Worm (Caenorhabditis elegans) whole organism, L2 larva: ENCODE data around the gene EGAP9.4.

Experiments
- F13H6.1 ChIP-seq: sonication (generic microtip); optimal IDR thresholded peaks from 2 replicates; lab custom pipeline; 2016; ENCODE audit warnings: missing genetic modification characterization, missing compliant biosample characterization
- R02D3.7 ChIP-seq: fragments of 150-350 bp; optimal IDR thresholded peaks from 2 replicates; lab custom pipeline; 2014; ENCODE audit warnings: missing biosample characterization, missing genetic modification characterization
- Y55F3AM.14 ChIP-seq: fragments of 200-800 bp; sonication (Bioruptor generic); optimal IDR thresholded peaks from 2 replicates; lab custom pipeline; 2018; ENCODE audit warnings: mild to moderate bottlenecking, missing genetic modification characterization, missing compliant biosample characterization
- ZK546.5 ChIP-seq: sonication (generic microtip); optimal IDR thresholded peaks from 2 replicates; lab custom pipeline; 2017; ENCODE audit warnings: missing biosample characterization, missing genetic modification characterization
- ama-1 ChIP-seq: fragments of 150-350 bp; optimal IDR thresholded peaks from 2 replicates; lab custom pipeline; 2018; ENCODE audit warnings: inconsistent platforms
- ceh-82 ChIP-seq: fragments of 150-350 bp; optimal IDR thresholded peaks from 2 replicates; lab custom pipeline; 2014; ENCODE audit warnings: missing biosample characterization, missing genetic modification characterization
- crh-2 ChIP-seq: sonication (generic microtip); optimal IDR thresholded peaks from 2 replicates; lab custom pipeline; 2017; ENCODE audit warnings: missing biosample characterization, missing genetic modification characterization
- fos-1 ChIP-seq: fragments of 150-350 bp; optimal IDR thresholded peaks from 2 replicates; lab custom pipeline; 2014; ENCODE audit warnings: missing biosample characterization, missing genetic modification characterization
- gmeb-1 ChIP-seq: fragments of 150-350 bp; optimal IDR thresholded peaks from 2 replicates; lab custom pipeline; 2014; ENCODE audit warnings: missing biosample characterization, missing genetic modification characterization
- lin-13 ChIP-seq: fragments of 150-350 bp; optimal IDR thresholded peaks from 2 replicates; lab custom pipeline; 2014; ENCODE audit warnings: missing biosample characterization, missing genetic modification reagents, missing genetic modification characterization
- lsy-2 ChIP-seq, 2 experiments: fragments of 150-350 bp in 1 of 2; sonication (generic microtip) in 1 of 2; optimal IDR thresholded peaks; 2 replicates each; lab custom pipeline; 2014 to 2017; ENCODE audit warnings: missing biosample characterization in 2 of 2, missing genetic modification characterization in 2 of 2
- mdl-1 ChIP-seq, 2 experiments: fragments of 150-350 bp in 1 of 2; sonication (generic microtip) in 1 of 2; optimal IDR thresholded peaks; 2 replicates each; lab custom pipeline; 2017; ENCODE audit warnings: missing biosample characterization in 2 of 2, missing genetic modification characterization in 2 of 2
- nhr-11 ChIP-seq: fragments of 150-350 bp; optimal IDR thresholded peaks from 2 replicates; lab custom pipeline; 2014; ENCODE audit warnings: missing biosample characterization, missing genetic modification characterization
- nhr-129 ChIP-seq: fragments of 150-350 bp; optimal IDR thresholded peaks from 2 replicates; lab custom pipeline; 2014; ENCODE audit warnings: missing biosample characterization, missing genetic modification characterization
- nhr-21 ChIP-seq: fragments of 150-350 bp; optimal IDR thresholded peaks from 2 replicates; lab custom pipeline; 2014; ENCODE audit warnings: missing biosample characterization, missing genetic modification characterization
- nhr-23 ChIP-seq: fragments of 150-350 bp; optimal IDR thresholded peaks from 2 replicates; lab custom pipeline; 2014; ENCODE audit warnings: missing biosample characterization, missing genetic modification reagents, missing genetic modification characterization
- nhr-237 ChIP-seq: fragments of 150-350 bp; optimal IDR thresholded peaks from 2 replicates; lab custom pipeline; 2014; ENCODE audit warnings: missing biosample characterization, missing genetic modification characterization
- nhr-25 ChIP-seq: fragments of 150-350 bp; sonication (generic microtip); optimal IDR thresholded peaks from 3 replicates; lab custom pipeline; 2014; ENCODE audit warnings: missing biosample characterization, missing genetic modification characterization
- nhr-6 ChIP-seq: fragments of 150-350 bp; optimal IDR thresholded peaks from 2 replicates; lab custom pipeline; 2014; ENCODE audit warnings: missing biosample characterization, missing genetic modification characterization
- nhr-77 ChIP-seq: fragments of 150-350 bp; optimal IDR thresholded peaks from 2 replicates; lab custom pipeline; 2014; ENCODE audit warnings: missing biosample characterization, missing genetic modification characterization
- sma-3 ChIP-seq: sonication (generic microtip); optimal IDR thresholded peaks from 2 replicates; lab custom pipeline; 2016; ENCODE audit warnings: missing genetic modification reagents, missing genetic modification characterization, missing compliant biosample characterization
- sma-9 ChIP-seq, 2 experiments: fragments of 150-350 bp in 1 of 2; sonication (generic microtip) in 1 of 2; optimal IDR thresholded peaks; 2 replicates each; lab custom pipeline; 2014 to 2016; ENCODE audit warnings: missing genetic modification characterization in 2 of 2, mild to moderate bottlenecking in 1 of 2, missing biosample characterization in 1 of 2, missing compliant biosample characterization in 1 of 2, missing genetic modification reagents in 1 of 2, moderate library complexity in 1 of 2
- unc-55 ChIP-seq: fragments of 150-350 bp; sonication (generic microtip); optimal IDR thresholded peaks from 3 replicates; lab custom pipeline; 2014; ENCODE audit warnings: missing biosample characterization, missing genetic modification reagents, missing genetic modification characterization
- ztf-1 ChIP-seq: fragments of 200-800 bp; sonication (Bioruptor generic); conservative IDR thresholded peaks from 2 replicates; pipeline ENCODE4 v1.3.6; 2022; ENCODE audit warnings: missing genetic modification characterization, missing compliant biosample characterization
- ztf-11 ChIP-seq: sonication (generic microtip); optimal IDR thresholded peaks from 2 replicates; lab custom pipeline; 2017; ENCODE audit warnings: missing biosample characterization, missing genetic modification characterization

The EGAP9.4 gene

ce11 chrV:6541875-6542274 is 34.8 kb upstream of the EGAP9.4 start:
- TF ChIP-seq sma-9 (GFP tag; optimal IDR thresholded peaks at IDR 0.05; lab: Kevin White, UChicago) (peak; percentile 3), sma-9 (tag; optimal IDR thresholded peaks at IDR 0.05; lab: Kevin White, UChicago) (no peak), nhr-21 (tag; lab: Kevin White, UChicago) (peak; percentile 55), Y55F3AM.14 (GFP tag; lab: Kevin White, UChicago) (peak; percentile 25), ama-1 (no peak), nhr-129 (tag; lab: Kevin White, UChicago) (peak; percentile 10), nhr-23 (tag; lab: Kevin White, UChicago) (no peak), nhr-25 (peak; percentile 21), fos-1 (tag; lab: Kevin White, UChicago) (peak; percentile 25)

ce11 chrV:6544999-6545398 is 31.7 kb upstream of the EGAP9.4 start:
- TF ChIP-seq fos-1 (tag; lab: Kevin White, UChicago) (peak; percentile 8), sma-9 (GFP tag; optimal IDR thresholded peaks at IDR 0.05; lab: Kevin White, UChicago) (peak; percentile 30), sma-9 (tag; optimal IDR thresholded peaks at IDR 0.05; lab: Kevin White, UChicago) (no peak), sma-3 (GFP tag; lab: Kevin White, UChicago) (peak; percentile 4), lin-13 (GFP tag; lab: Kevin White, UChicago) (no peak)

ce11 chrV:6546450-6547171 is 30.1 kb upstream of the EGAP9.4 start, which contains the start of gene dre-1:
TSS of gene dre-1 (minus strand) at chrV:6546500.
- TF ChIP-seq lin-13 (GFP tag; lab: Kevin White, UChicago), result no peak
- peak; percentile 6 for TF ChIP-seq crh-2
- peak; percentile 82 for TF ChIP-seq fos-1 (tag; lab: Kevin White, UChicago)
- TF ChIP-seq unc-55 (GFP tag; lab: Kevin White, UChicago), result peak; percentile 8
- no peak for TF ChIP-seq gmeb-1 (tag; lab: Kevin White, UChicago)
- TF ChIP-seq, all 48 proteins: peak for 3

- TF ChIP-seq ceh-82 (tag; lab: Kevin White, UChicago), result no peak
These were observed 28.4 kb upstream of the EGAP9.4 start for ce11 chrV:6548309-6548708.

- TF ChIP-seq F13H6.1 (tag; lab: Kevin White, UChicago) (no peak), gmeb-1 (tag; lab: Kevin White, UChicago) (no peak), ztf-1 (GFP tag; lab: Robert Waterston, UW) (no peak), nhr-23 (tag; lab: Kevin White, UChicago) (no peak), lin-13 (GFP tag; lab: Kevin White, UChicago) (no peak), lsy-2 (tag; optimal IDR thresholded peaks at IDR 0.05; lab: Kevin White, UChicago) (no peak), ZK546.5 (tag; lab: Kevin White, UChicago) (no peak), sma-3 (GFP tag; lab: Kevin White, UChicago) (no peak), mdl-1 (tag; optimal IDR thresholded peaks at IDR 0.05; lab: Kevin White, UChicago) (no peak), nhr-25 (no peak), R02D3.7 (tag; lab: Kevin White, UChicago) (no peak), fos-1 (tag; lab: Kevin White, UChicago) (no peak), nhr-6 (no peak), nhr-77 (tag; lab: Kevin White, UChicago) (no peak)
These were observed 27.5 kb upstream of the EGAP9.4 start, which contains the start of gene K04A8.20 for ce11 chrV:6549148-6549547. TSS of gene K04A8.20 (plus strand) at chrV:6549448.

ce11 chrV:6549871-6550270 is 26.8 kb upstream of the EGAP9.4 start, which contains the start of gene lipl-4:
TSS of gene lipl-4 (plus strand) at chrV:6550171.
- TF ChIP-seq mdl-1 (tag; optimal IDR thresholded peaks at IDR 0.05; lab: Kevin White, UChicago) (no peak), lin-13 (GFP tag; lab: Kevin White, UChicago) (no peak), nhr-25 (no peak), ztf-1 (GFP tag; lab: Robert Waterston, UW) (no peak), nhr-237 (tag; lab: Kevin White, UChicago) (no peak), nhr-11 (no peak), ztf-11 (tag; lab: Kevin White, UChicago) (no peak), ama-1 (no peak)
